Worm (Caenorhabditis elegans) whole organism, early embryonic: ENCODE measurements around the gene Y54G2A.7.

Experiments
- B0310.2 ChIP-seq: sonication (generic microtip); optimal IDR thresholded peaks from 2 replicates; lab custom pipeline; 2016; ENCODE audit warnings: mild to moderate bottlenecking, missing genetic modification characterization, missing compliant biosample characterization
- F13C5.2 ChIP-seq: sonication (generic microtip); optimal IDR thresholded peaks from 2 replicates; lab custom pipeline; 2017; ENCODE audit warnings: mild to moderate bottlenecking, missing genetic modification characterization, inconsistent platforms, missing compliant biosample characterization
- aly-1 ChIP-seq: sonication (generic microtip); optimal IDR thresholded peaks from 2 replicates; lab custom pipeline; 2016; ENCODE audit warnings: missing genetic modification characterization, missing compliant biosample characterization
- ama-1 ChIP-seq: fragments of 150-350 bp; optimal IDR thresholded peaks from 2 replicates; lab custom pipeline; 2014
- ceh-13 ChIP-seq: fragments of 200-800 bp; sonication (Bioruptor generic); optimal IDR thresholded peaks from 2 replicates; lab custom pipeline; 2018; ENCODE audit warnings: mild to moderate bottlenecking, missing genetic modification characterization, missing compliant biosample characterization
- ceh-36 ChIP-seq: sonication (generic microtip); optimal IDR thresholded peaks from 2 replicates; lab custom pipeline; 2016; ENCODE audit warnings: missing genetic modification characterization, inconsistent platforms, missing compliant biosample characterization
- ets-7 ChIP-seq: sonication (generic microtip); optimal IDR thresholded peaks from 2 replicates; lab custom pipeline; 2016; ENCODE audit warnings: missing genotype, missing genetic modification characterization, missing compliant biosample characterization
- flt-1 ChIP-seq: fragments of 200-800 bp; sonication (Bioruptor generic); IDR thresholded peaks from 2 replicates; pipeline ENCODE4 v1.3.6; 2022; ENCODE audit warnings: missing genetic modification characterization, missing compliant biosample characterization
- hmbx-1 ChIP-seq: sonication (generic microtip); optimal IDR thresholded peaks from 2 replicates; lab custom pipeline; 2016; ENCODE audit warnings: mild to moderate bottlenecking, missing genetic modification characterization, missing compliant biosample characterization
- hmg-4 ChIP-seq: fragments of 200-800 bp; sonication (Bioruptor generic); optimal IDR thresholded peaks from 2 replicates; lab custom pipeline; 2018; ENCODE audit warnings: mild to moderate bottlenecking, missing genetic modification characterization, missing compliant biosample characterization
- hnd-1 ChIP-seq: sonication (generic microtip); optimal IDR thresholded peaks from 2 replicates; lab custom pipeline; 2016; ENCODE audit warnings: missing genetic modification characterization, missing compliant biosample characterization
- pes-1 ChIP-seq: fragments of 200-800 bp; sonication (Bioruptor generic); IDR thresholded peaks from 2 replicates; pipeline ENCODE4 v1.3.6; 2022; ENCODE audit warnings: missing genetic modification reagents, missing genetic modification characterization, missing compliant biosample characterization
- scrt-1 ChIP-seq: fragments of 200-800 bp; sonication (Bioruptor generic); IDR thresholded peaks from 2 replicates; pipeline ENCODE4 v1.3.6; 2022; ENCODE audit warnings: missing genetic modification characterization, missing compliant biosample characterization
- sea-1 ChIP-seq: fragments of 200-800 bp; sonication (Bioruptor generic); conservative IDR thresholded peaks from 2 replicates; pipeline ENCODE4 v1.3.6; 2022; ENCODE audit warnings: missing genetic modification characterization, missing compliant biosample characterization
- tbx-37 ChIP-seq: fragments of 200-800 bp; sonication (Bioruptor generic); conservative IDR thresholded peaks from 2 replicates; pipeline ENCODE4 v1.3.6; 2022; ENCODE audit warnings: missing genetic modification reagents, missing genetic modification characterization, missing compliant biosample characterization
- tra-4 ChIP-seq: sonication (generic microtip); optimal IDR thresholded peaks from 2 replicates; lab custom pipeline; 2017; ENCODE audit warnings: missing genetic modification characterization, missing compliant biosample characterization

Gene Y54G2A.7

DNA sequence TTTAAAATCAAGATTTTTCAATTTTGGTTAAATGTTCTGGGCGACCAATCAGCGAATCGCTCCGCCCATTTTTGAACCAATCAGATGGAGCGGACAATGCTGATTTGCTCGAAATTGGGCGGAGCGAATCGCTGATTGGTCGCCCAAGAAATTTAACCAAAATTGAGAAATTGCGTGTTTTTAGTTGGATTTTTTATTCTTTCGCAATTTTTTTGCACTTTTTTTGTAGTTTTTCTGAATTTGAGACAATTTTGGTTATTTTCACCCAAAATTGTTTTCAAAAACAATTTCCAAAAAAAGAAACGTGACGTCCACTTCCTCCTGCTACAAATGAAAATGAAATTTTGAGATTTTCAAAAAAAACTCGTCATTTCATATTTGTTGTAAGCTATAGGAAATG is 48.2 kb downstream of the Y54G2A.7 start, which contains the start of gene dml-1:
Gene dml-1 (plus strand): TSS at position 301 of the 400 bp plus-strand sequence.
- TF ChIP-seq hmbx-1 (tag; lab: Kevin White, UChicago) (no peak), scrt-1 (GFP tag; lab: Robert Waterston, UW) (no peak), ceh-36 (tag; lab: Kevin White, UChicago) (no peak), hnd-1 (tag; lab: Kevin White, UChicago) (no peak), ama-1 (lab: Kevin White, UChicago) (no peak), ets-7 (tag; lab: Kevin White, UChicago) (no peak), ceh-13 (GFP tag; lab: Kevin White, UChicago) (no peak), aly-1 (tag; lab: Kevin White, UChicago) (no peak), B0310.2 (tag; lab: Kevin White, UChicago) (no peak), tra-4 (tag; lab: Kevin White, UChicago) (no peak), tbx-37 (GFP tag; lab: Robert Waterston, UW) (no peak), hmg-4 (GFP tag; lab: Kevin White, UChicago) (no peak), F13C5.2 (no peak), flt-1 (GFP tag; lab: Robert Waterston, UW) (no peak), pes-1 (GFP tag; lab: Robert Waterston, UW) (no peak), sea-1 (GFP tag; lab: Robert Waterston, UW) (no peak)

DNA sequence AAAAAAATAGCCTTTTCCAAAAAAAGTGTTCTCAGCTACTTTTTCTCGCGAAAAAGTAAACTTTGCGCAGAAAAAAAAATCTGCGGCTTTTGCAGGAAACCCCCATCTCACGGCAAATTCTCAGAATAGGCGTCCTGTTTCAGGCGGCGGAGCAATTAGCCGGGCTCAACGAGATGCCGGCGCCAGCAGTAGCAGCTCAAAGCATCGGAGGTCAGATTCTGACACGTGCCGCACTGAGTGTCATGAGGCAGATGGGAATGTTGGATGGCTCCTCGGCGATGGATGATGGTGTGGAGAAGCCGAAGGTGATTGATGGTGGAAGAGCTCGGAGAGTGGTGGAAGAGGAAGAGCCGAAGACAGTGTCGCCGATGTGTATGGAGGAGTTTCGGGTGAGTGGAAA is 48.8 kb downstream of the Y54G2A.7 start:
- no peak for TF ChIP-seq hnd-1 (tag; lab: Kevin White, UChicago)
- no peak for TF ChIP-seq B0310.2 (tag; lab: Kevin White, UChicago)
- TF ChIP-seq tbx-37 (GFP tag; lab: Robert Waterston, UW), result no peak
- TF ChIP-seq hmbx-1 (tag; lab: Kevin White, UChicago), result no peak
- TF ChIP-seq pes-1 (GFP tag; lab: Robert Waterston, UW), result no peak
- TF ChIP-seq tra-4 (tag; lab: Kevin White, UChicago), result no peak
- TF ChIP-seq hmg-4 (GFP tag; lab: Kevin White, UChicago), result no peak

DNA sequence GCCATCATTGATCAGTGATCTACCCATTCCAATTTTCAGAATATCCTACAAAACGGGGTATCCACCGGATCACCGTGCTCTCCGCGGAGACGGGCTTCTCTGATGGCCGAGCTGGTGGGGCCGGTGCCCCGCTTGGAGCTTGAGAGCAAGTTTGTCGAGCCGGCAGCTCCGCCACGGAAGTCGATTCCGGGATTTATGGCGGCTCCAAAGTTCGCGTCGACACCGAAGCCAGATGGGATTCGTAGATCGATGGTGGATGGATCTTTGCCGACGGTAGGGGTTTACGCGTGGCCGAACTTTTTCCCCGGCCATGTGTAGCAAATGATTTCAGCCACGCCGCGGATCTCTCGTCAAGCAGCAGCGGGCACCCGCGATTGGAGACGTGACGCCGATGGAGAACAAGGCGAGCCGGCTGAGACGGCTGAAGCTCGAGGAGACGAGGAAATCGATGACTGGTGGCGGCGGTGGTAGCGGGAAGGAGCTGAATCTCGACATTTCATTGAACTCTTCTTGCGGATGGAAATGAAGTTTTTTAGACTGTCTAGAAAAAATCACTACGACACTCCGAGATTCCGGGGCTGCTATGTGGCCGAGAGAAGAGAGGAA is 50.2 kb downstream of the Y54G2A.7 start:
- no peak for TF ChIP-seq F13C5.2
